Fruit fly (Drosophila melanogaster) whole organism, wandering third instar larva: Measurements from ENCODE around the gene CG18135.

Source experiments
- Abd-B ChIP-seq: fragments of >200 bp; optimal IDR thresholded peaks from 2 replicates; lab custom pipeline; 2017; ENCODE audit warnings: missing biosample characterization, missing genetic modification characterization
- CG9705 ChIP-seq: fragments of 200-800 bp; sonication (Bioruptor generic); optimal IDR thresholded peaks from 2 replicates; lab custom pipeline; 2018; ENCODE audit warnings: missing biosample characterization, mild to moderate bottlenecking, missing genetic modification characterization
- CrebA ChIP-seq: fragments of 200-800 bp; sonication (Bioruptor generic); optimal IDR thresholded peaks from 2 replicates; lab custom pipeline; 2016; ENCODE audit warnings: missing biosample characterization, mild to moderate bottlenecking, missing genetic modification characterization, borderline replicate concordance
- Dfd ChIP-seq: fragments of >200 bp; optimal IDR thresholded peaks from 2 replicates; lab custom pipeline; 2017; ENCODE audit warnings: missing biosample characterization, missing genetic modification characterization
- Dif ChIP-seq: fragments of 200-275, 200-300 bp; sonication (Bioruptor generic); optimal IDR thresholded peaks from 2 replicates; lab custom pipeline; 2018; ENCODE audit warnings: missing biosample characterization, missing genetic modification characterization; ENCODE audit not compliant: partially characterized antibody
- GATAd ChIP-seq: sonication (Bioruptor generic); optimal IDR thresholded peaks from 2 replicates; lab custom pipeline; 2016; ENCODE audit warnings: missing biosample characterization, missing genetic modification characterization
- HLH106 ChIP-seq: fragments of 200-800 bp; optimal IDR thresholded peaks from 3 replicates; lab custom pipeline; 2019; ENCODE audit warnings: missing biosample characterization, mild to moderate bottlenecking, missing genetic modification characterization, moderate library complexity
- Hnf4 ChIP-seq: fragments of 200-800 bp; sonication (Bioruptor generic); optimal IDR thresholded peaks from 2 replicates; lab custom pipeline; 2016; ENCODE audit warnings: missing biosample characterization, mild to moderate bottlenecking, missing genetic modification characterization
- Hr78 ChIP-seq: fragments of >200 bp; optimal IDR thresholded peaks from 2 replicates; lab custom pipeline; 2017; ENCODE audit warnings: missing biosample characterization, missing genetic modification characterization
- Hr83 ChIP-seq: fragments of 200-300 bp; sonication (Bioruptor generic); optimal IDR thresholded peaks from 2 replicates; lab custom pipeline; 2016; ENCODE audit warnings: missing biosample characterization, mild to moderate bottlenecking, missing genetic modification characterization, moderate library complexity; ENCODE audit not compliant: poor library complexity, severe bottlenecking
- Jra ChIP-seq: sonication (Bioruptor generic); optimal IDR thresholded peaks from 2 replicates; lab custom pipeline; 2016; ENCODE audit warnings: missing biosample characterization, missing genetic modification characterization
- Myc ChIP-seq: fragments of >200 bp; optimal IDR thresholded peaks from 2 replicates; lab custom pipeline; 2017
- N ChIP-seq: fragments of >200 bp; optimal IDR thresholded peaks from 2 replicates; lab custom pipeline; 2018; ENCODE audit warnings: missing biosample characterization, missing external identifiers, missing genetic modification characterization
- OdsH ChIP-seq: fragments of 200-800 bp; sonication (Bioruptor generic); optimal IDR thresholded peaks from 2 replicates; lab custom pipeline; 2016; ENCODE audit warnings: missing biosample characterization, mild to moderate bottlenecking, missing genetic modification characterization
- Rel ChIP-seq, 2 experiments: fragments of 200-800 bp; sonication (Bioruptor generic) in 1 of 2; optimal IDR thresholded peaks; 2 replicates in 1 of 2; 3 replicates in 1 of 2; lab custom pipeline; 2016 to 2019; ENCODE audit warnings: mild to moderate bottlenecking in 2 of 2, missing biosample characterization in 2 of 2, missing genetic modification characterization in 2 of 2, moderate library complexity in 1 of 2
- Sp1 ChIP-seq: fragments of 200-800 bp; sonication (Bioruptor generic); optimal IDR thresholded peaks from 3 replicates; lab custom pipeline; 2019; ENCODE audit warnings: missing biosample characterization, mild to moderate bottlenecking, missing genetic modification characterization, moderate library complexity
- Vsx2 ChIP-seq: fragments of 200-300, 225-300 bp; sonication (Bioruptor generic); optimal IDR thresholded peaks from 2 replicates; lab custom pipeline; 2018; ENCODE audit warnings: missing biosample characterization, missing genetic modification characterization; ENCODE audit not compliant: partially characterized antibody
- br ChIP-seq: fragments of 200-800 bp; sonication (Bioruptor generic); optimal IDR thresholded peaks from 2 replicates; lab custom pipeline; 2016; ENCODE audit warnings: missing biosample characterization, missing genetic modification characterization
- brk ChIP-seq: fragments of 200-800 bp; sonication (Bioruptor generic); optimal IDR thresholded peaks from 2 replicates; lab custom pipeline; 2016; ENCODE audit warnings: missing biosample characterization, mild to moderate bottlenecking, missing genetic modification characterization
- dl ChIP-seq, 2 experiments: fragments of 175-275, 200-275 bp in 1 of 2; fragments of 200-275 bp in 1 of 2; sonication (Bioruptor generic); optimal IDR thresholded peaks; lab custom pipeline; 2018; ENCODE audit warnings: mild to moderate bottlenecking in 2 of 2, missing biosample characterization in 2 of 2, missing genetic modification characterization in 2 of 2, moderate library complexity in 2 of 2; ENCODE audit not compliant: partially characterized antibody in 2 of 2, insufficient read depth in 1 of 2
- dmrt93B ChIP-seq: fragments of 200-800 bp; sonication (Bioruptor generic); optimal IDR thresholded peaks from 2 replicates; lab custom pipeline; 2018; ENCODE audit warnings: missing biosample characterization, mild to moderate bottlenecking, missing genetic modification characterization
- dsf ChIP-seq: sonication (Bioruptor generic); optimal IDR thresholded peaks from 2 replicates; lab custom pipeline; 2016; ENCODE audit warnings: missing biosample characterization, missing genetic modification characterization, borderline replicate concordance
- ey ChIP-seq: fragments of 200-800 bp; sonication (Bioruptor generic); optimal IDR thresholded peaks from 2 replicates; lab custom pipeline; 2016; ENCODE audit warnings: missing biosample characterization, missing genetic modification characterization
- foxo ChIP-seq, 2 experiments: fragments of 200-800 bp; sonication (Bioruptor generic); optimal IDR thresholded peaks; 2 replicates in 1 of 2; 3 replicates in 1 of 2; lab custom pipeline; 2016 to 2017; ENCODE audit warnings: missing biosample characterization in 2 of 2, missing genetic modification characterization in 2 of 2
- fru ChIP-seq: fragments of 200-800 bp; sonication (Bioruptor generic); optimal IDR thresholded peaks from 3 replicates; lab custom pipeline; 2016; ENCODE audit warnings: missing biosample characterization, mild to moderate bottlenecking, missing genetic modification characterization
- h ChIP-seq: fragments of 200-800 bp; sonication (Bioruptor generic); optimal IDR thresholded peaks from 3 replicates; lab custom pipeline; 2016; ENCODE audit warnings: missing biosample characterization, mild to moderate bottlenecking, missing genetic modification characterization
- jim ChIP-seq: fragments of 175-275, 200-325 bp; sonication (Bioruptor generic); optimal IDR thresholded peaks from 2 replicates; lab custom pipeline; 2016; ENCODE audit warnings: missing biosample characterization, mild to moderate bottlenecking, missing genetic modification characterization
- lola ChIP-seq: fragments of >200 bp; optimal IDR thresholded peaks from 2 replicates; lab custom pipeline; 2017; ENCODE audit warnings: missing biosample characterization, missing genetic modification characterization
- pan ChIP-seq: fragments of >200 bp; optimal IDR thresholded peaks from 2 replicates; lab custom pipeline; 2017
- psq ChIP-seq: fragments of 200-800 bp; sonication (Bioruptor generic); optimal IDR thresholded peaks from 3 replicates; lab custom pipeline; 2017; ENCODE audit warnings: missing biosample characterization, mild to moderate bottlenecking, missing genetic modification characterization, moderate library complexity
- rgr ChIP-seq: fragments of 200-800 bp; sonication (Bioruptor generic); optimal IDR thresholded peaks from 3 replicates; lab custom pipeline; 2016; ENCODE audit warnings: missing biosample characterization, mild to moderate bottlenecking, missing genetic modification characterization
- sage ChIP-seq: fragments of 200-800 bp; sonication (Bioruptor generic); optimal IDR thresholded peaks from 2 replicates; lab custom pipeline; 2016; ENCODE audit warnings: missing biosample characterization, mild to moderate bottlenecking, missing genetic modification characterization
- sv ChIP-seq: fragments of 200-800 bp; sonication (Bioruptor generic); optimal IDR thresholded peaks from 3 replicates; lab custom pipeline; 2016; ENCODE audit warnings: missing biosample characterization, missing genetic modification characterization
- tai ChIP-seq: sonication (Bioruptor generic); optimal IDR thresholded peaks from 2 replicates; lab custom pipeline; 2016; ENCODE audit warnings: missing biosample characterization, missing genetic modification characterization
- woc ChIP-seq: sonication (Bioruptor generic); optimal IDR thresholded peaks from 2 replicates; lab custom pipeline; 2016; ENCODE audit warnings: missing biosample characterization, mild to moderate bottlenecking, missing genetic modification characterization

Gene CG18135

dm6 chr3L:19033154-19033811 is 35.2 kb upstream of the CG18135 start:
- TF ChIP-seq Hr83 = no peak
- peak; percentile 76 for TF ChIP-seq psq (GFP tag; lab: Kevin White, UChicago)
- TF ChIP-seq woc = peak; percentile 4
- peak; percentile 75 for TF ChIP-seq rgr (GFP tag; lab: Kevin White, UChicago)
- TF ChIP-seq HLH106 = peak; percentile 80
- TF ChIP-seq Abd-B (GFP tag; lab: Kevin White, UChicago) = no peak
- peak; percentile 34 for TF ChIP-seq Hnf4 (GFP tag; lab: Kevin White, UChicago)
- TF ChIP-seq pan (lab: Kevin White, UChicago) = no peak
- TF ChIP-seq Hr78 = no peak
- peak in 1 of 2 experiments; percentile 74 for TF ChIP-seq foxo (GFP tag; optimal IDR thresholded peaks at IDR 0.05; lab: Kevin White, UChicago)
- no peak for TF ChIP-seq Dfd (GFP tag; lab: Kevin White, UChicago)
- peak; percentile 28 for TF ChIP-seq dmrt93B (GFP tag; lab: Kevin White, UChicago)
- peak; percentile 33 for TF ChIP-seq brk (GFP tag; lab: Kevin White, UChicago)
- no peak for TF ChIP-seq ey (GFP tag; lab: Kevin White, UChicago)
- TF ChIP-seq Sp1 (GFP tag; lab: Kevin White, UChicago) = peak; percentile 78
- TF ChIP-seq h (GFP tag; lab: Kevin White, UChicago) = peak; percentile 64
- TF ChIP-seq fru (GFP tag; lab: Kevin White, UChicago) = peak; percentile 46
- TF ChIP-seq dsf = no peak
- peak; percentile 59 for TF ChIP-seq OdsH
- peak; percentile 42 for TF ChIP-seq Rel (GFP tag; optimal IDR thresholded peaks at IDR 0.05; lab: Kevin White, UChicago)
- peak; percentile 44 for TF ChIP-seq Rel (tag; optimal IDR thresholded peaks at IDR 0.05; lab: Kevin White, UChicago)
- TF ChIP-seq br (GFP tag; lab: Kevin White, UChicago) = peak; percentile 30
- no peak for TF ChIP-seq Jra (GFP tag; lab: Kevin White, UChicago)
- TF ChIP-seq tai (GFP tag; lab: Kevin White, UChicago) = no peak
- TF ChIP-seq sage (GFP tag; lab: Kevin White, UChicago) = peak; percentile 58

dm6 chr3L:19032676-19033075 is 34.6 kb upstream of the CG18135 start:
- TF ChIP-seq HLH106 (no peak), h (GFP tag; lab: Kevin White, UChicago) (no peak), brk (GFP tag; lab: Kevin White, UChicago) (no peak), Dfd (GFP tag; lab: Kevin White, UChicago) (peak; percentile 73), Dif (GFP tag; lab: Kevin White, UChicago) (no peak)

- TF ChIP-seq woc = no peak
- no peak for TF ChIP-seq dmrt93B (GFP tag; lab: Kevin White, UChicago)
- no peak for TF ChIP-seq rgr (GFP tag; lab: Kevin White, UChicago)
- TF ChIP-seq Hr78 = no peak
- no peak for TF ChIP-seq tai (GFP tag; lab: Kevin White, UChicago)
- TF ChIP-seq psq (GFP tag; lab: Kevin White, UChicago) = no peak
- no peak for TF ChIP-seq foxo (GFP tag; optimal IDR thresholded peaks at IDR 0.05; lab: Kevin White, UChicago)
- no peak for TF ChIP-seq N (GFP tag; lab: Kevin White, UChicago)
- TF ChIP-seq Vsx2 (GFP tag; lab: Kevin White, UChicago) = no peak
- TF ChIP-seq Myc (lab: Kevin White, UChicago) = no peak
- no peak for TF ChIP-seq br (GFP tag; lab: Kevin White, UChicago)
These were observed 33.8 kb upstream of the CG18135 start for dm6 chr3L:19031858-19032257.

- TF ChIP-seq CrebA (no peak), Hr83 (no peak), CG9705 (GFP tag; lab: Kevin White, UChicago) (no peak), pan (lab: Kevin White, UChicago) (no peak), tai (GFP tag; lab: Kevin White, UChicago) (no peak)
These were observed 29.1 kb upstream of the CG18135 start for dm6 chr3L:19027172-19027571.

- TF ChIP-seq brk (GFP tag; lab: Kevin White, UChicago) = peak; percentile 2
- no peak for TF ChIP-seq GATAd (GFP tag; lab: Kevin White, UChicago)
- peak; percentile 70 for TF ChIP-seq ey (GFP tag; lab: Kevin White, UChicago)
- TF ChIP-seq rgr (GFP tag; lab: Kevin White, UChicago) = peak; percentile 69
- no peak for TF ChIP-seq dl (GFP tag; optimal IDR thresholded peaks at IDR 0.05; lab: Kevin White, UChicago; ENCODE audit: insufficient read depth in 1 of 2, partially characterized antibody in 2 of 2)
- TF ChIP-seq Rel (GFP tag; optimal IDR thresholded peaks at IDR 0.05; lab: Kevin White, UChicago) = no peak
- TF ChIP-seq Rel (tag; optimal IDR thresholded peaks at IDR 0.05; lab: Kevin White, UChicago) = peak; percentile 31
- TF ChIP-seq sv (GFP tag; lab: Kevin White, UChicago) = peak; percentile 54
- TF ChIP-seq br (GFP tag; lab: Kevin White, UChicago) = peak; percentile 60
- no peak for TF ChIP-seq pan (lab: Kevin White, UChicago)
- TF ChIP-seq Sp1 (GFP tag; lab: Kevin White, UChicago) = peak; percentile 77
- no peak for TF ChIP-seq Myc (lab: Kevin White, UChicago)
- TF ChIP-seq fru (GFP tag; lab: Kevin White, UChicago) = peak; percentile 53
- TF ChIP-seq lola (GFP tag; lab: Kevin White, UChicago) = no peak
- peak; percentile 73 for TF ChIP-seq HLH106
- TF ChIP-seq psq (GFP tag; lab: Kevin White, UChicago) = peak; percentile 54
- TF ChIP-seq h (GFP tag; lab: Kevin White, UChicago) = peak; percentile 82
- TF ChIP-seq Abd-B (GFP tag; lab: Kevin White, UChicago) = no peak
- TF ChIP-seq foxo (GFP tag; optimal IDR thresholded peaks at IDR 0.05; lab: Kevin White, UChicago) = peak in 1 of 2 experiments; percentile 60
- TF ChIP-seq Vsx2 (GFP tag; lab: Kevin White, UChicago) = no peak
- TF ChIP-seq jim (GFP tag; lab: Kevin White, UChicago) = no peak
- no peak for TF ChIP-seq CrebA
- no peak for TF ChIP-seq N (GFP tag; lab: Kevin White, UChicago)
- no peak for TF ChIP-seq Dfd (GFP tag; lab: Kevin White, UChicago)
- no peak for TF ChIP-seq CG9705 (GFP tag; lab: Kevin White, UChicago)
- no peak for TF ChIP-seq Jra (GFP tag; lab: Kevin White, UChicago)
These were observed 26.7 kb upstream of the CG18135 start for dm6 chr3L:19024800-19025199.
